Worm (Caenorhabditis elegans) whole organism, early embryonic: Measurements from ENCODE around the gene F11D5.7.

Experiments
- B0310.2 ChIP-seq: sonication (generic microtip); optimal IDR thresholded peaks from 2 replicates; lab custom pipeline; 2016; ENCODE audit warnings: mild to moderate bottlenecking, missing genetic modification characterization, missing compliant biosample characterization
- F13C5.2 ChIP-seq: sonication (generic microtip); optimal IDR thresholded peaks from 2 replicates; lab custom pipeline; 2017; ENCODE audit warnings: mild to moderate bottlenecking, missing genetic modification characterization, inconsistent platforms, missing compliant biosample characterization
- aly-1 ChIP-seq: sonication (generic microtip); optimal IDR thresholded peaks from 2 replicates; lab custom pipeline; 2016; ENCODE audit warnings: missing genetic modification characterization, missing compliant biosample characterization
- ama-1 ChIP-seq: fragments of 150-350 bp; optimal IDR thresholded peaks from 2 replicates; lab custom pipeline; 2014
- ceh-13 ChIP-seq: fragments of 200-800 bp; sonication (Bioruptor generic); optimal IDR thresholded peaks from 2 replicates; lab custom pipeline; 2018; ENCODE audit warnings: mild to moderate bottlenecking, missing genetic modification characterization, missing compliant biosample characterization
- ceh-36 ChIP-seq: sonication (generic microtip); optimal IDR thresholded peaks from 2 replicates; lab custom pipeline; 2016; ENCODE audit warnings: missing genetic modification characterization, inconsistent platforms, missing compliant biosample characterization
- ets-7 ChIP-seq: sonication (generic microtip); optimal IDR thresholded peaks from 2 replicates; lab custom pipeline; 2016; ENCODE audit warnings: missing genotype, missing genetic modification characterization, missing compliant biosample characterization
- flt-1 ChIP-seq: fragments of 200-800 bp; sonication (Bioruptor generic); IDR thresholded peaks from 2 replicates; pipeline ENCODE4 v1.3.6; 2022; ENCODE audit warnings: missing genetic modification characterization, missing compliant biosample characterization
- hmbx-1 ChIP-seq: sonication (generic microtip); optimal IDR thresholded peaks from 2 replicates; lab custom pipeline; 2016; ENCODE audit warnings: mild to moderate bottlenecking, missing genetic modification characterization, missing compliant biosample characterization
- hmg-4 ChIP-seq: fragments of 200-800 bp; sonication (Bioruptor generic); optimal IDR thresholded peaks from 2 replicates; lab custom pipeline; 2018; ENCODE audit warnings: mild to moderate bottlenecking, missing genetic modification characterization, missing compliant biosample characterization
- hnd-1 ChIP-seq: sonication (generic microtip); optimal IDR thresholded peaks from 2 replicates; lab custom pipeline; 2016; ENCODE audit warnings: missing genetic modification characterization, missing compliant biosample characterization
- pes-1 ChIP-seq: fragments of 200-800 bp; sonication (Bioruptor generic); IDR thresholded peaks from 2 replicates; pipeline ENCODE4 v1.3.6; 2022; ENCODE audit warnings: missing genetic modification reagents, missing genetic modification characterization, missing compliant biosample characterization
- scrt-1 ChIP-seq: fragments of 200-800 bp; sonication (Bioruptor generic); IDR thresholded peaks from 2 replicates; pipeline ENCODE4 v1.3.6; 2022; ENCODE audit warnings: missing genetic modification characterization, missing compliant biosample characterization
- sea-1 ChIP-seq: fragments of 200-800 bp; sonication (Bioruptor generic); conservative IDR thresholded peaks from 2 replicates; pipeline ENCODE4 v1.3.6; 2022; ENCODE audit warnings: missing genetic modification characterization, missing compliant biosample characterization
- tbx-11 ChIP-seq: fragments of 200-800 bp; sonication (Bioruptor generic); IDR thresholded peaks from 2 replicates; pipeline ENCODE4 v1.3.6; 2022; ENCODE audit warnings: missing genetic modification characterization, missing compliant biosample characterization
- tbx-37 ChIP-seq: fragments of 200-800 bp; sonication (Bioruptor generic); conservative IDR thresholded peaks from 2 replicates; pipeline ENCODE4 v1.3.6; 2022; ENCODE audit warnings: missing genetic modification reagents, missing genetic modification characterization, missing compliant biosample characterization
- tra-4 ChIP-seq: sonication (generic microtip); optimal IDR thresholded peaks from 2 replicates; lab custom pipeline; 2017; ENCODE audit warnings: missing genetic modification characterization, missing compliant biosample characterization

Gene F11D5.7

ce11 chrX:3313939-3314338 is 9.8 kb downstream of the F11D5.7 start:
- no peak for TF ChIP-seq tbx-37
- TF ChIP-seq F13C5.2: peak; percentile 21

- no peak for TF ChIP-seq sea-1 (GFP tag; lab: Robert Waterston, UW)
- TF ChIP-seq scrt-1 (GFP tag; lab: Robert Waterston, UW): no peak
- no peak for TF ChIP-seq tbx-37
- TF ChIP-seq tbx-11: no peak
- no peak for TF ChIP-seq B0310.2 (tag; lab: Kevin White, UChicago)
- no peak for TF ChIP-seq aly-1 (tag; lab: Kevin White, UChicago)
- TF ChIP-seq pes-1 (GFP tag; lab: Robert Waterston, UW): no peak
- no peak for TF ChIP-seq hmbx-1 (tag; lab: Kevin White, UChicago)
- TF ChIP-seq F13C5.2: no peak
Measured at ce11 chrX:3315014-3315413, 10.8 kb downstream of the F11D5.7 start, which contains the start of gene ddr-2. ddr-2 (plus strand) TSS chrX:3315314.

ce11 chrX:3315891-3316657 is 11.9 kb downstream of the F11D5.7 start:
- TF ChIP-seq ets-7 (no peak), tra-4 (no peak), B0310.2 (tag; lab: Kevin White, UChicago) (no peak), tbx-11 (no peak), tbx-37 (no peak), pes-1 (GFP tag; lab: Robert Waterston, UW) (no peak), hmbx-1 (tag; lab: Kevin White, UChicago) (no peak), ceh-36 (no peak), F13C5.2 (no peak), ama-1 (lab: Kevin White, UChicago) (no peak), sea-1 (GFP tag; lab: Robert Waterston, UW) (no peak), scrt-1 (GFP tag; lab: Robert Waterston, UW) (no peak), aly-1 (tag; lab: Kevin White, UChicago) (no peak), hmg-4 (GFP tag; lab: Kevin White, UChicago) (no peak), ceh-13 (GFP tag; lab: Kevin White, UChicago) (no peak), hnd-1 (tag; lab: Kevin White, UChicago) (no peak)

- TF ChIP-seq flt-1 (GFP tag; lab: Robert Waterston, UW): no peak
- TF ChIP-seq ceh-36: peak; percentile 17
Measured at ce11 chrX:3316830-3317229, 12.7 kb downstream of the F11D5.7 start.

- TF ChIP-seq tbx-11: no peak
- no peak for TF ChIP-seq tbx-37
- no peak for TF ChIP-seq F13C5.2
- no peak for TF ChIP-seq aly-1 (tag; lab: Kevin White, UChicago)
- no peak for TF ChIP-seq ama-1 (lab: Kevin White, UChicago)
- no peak for TF ChIP-seq hmbx-1 (tag; lab: Kevin White, UChicago)
- TF ChIP-seq B0310.2 (tag; lab: Kevin White, UChicago): no peak
- TF ChIP-seq flt-1 (GFP tag; lab: Robert Waterston, UW): no peak
- no peak for TF ChIP-seq tra-4
- TF ChIP-seq ceh-36: no peak
- no peak for TF ChIP-seq ceh-13 (GFP tag; lab: Kevin White, UChicago)
- TF ChIP-seq hnd-1 (tag; lab: Kevin White, UChicago): no peak
- no peak for TF ChIP-seq pes-1 (GFP tag; lab: Robert Waterston, UW)
- no peak for TF ChIP-seq sea-1 (GFP tag; lab: Robert Waterston, UW)
- no peak for TF ChIP-seq scrt-1 (GFP tag; lab: Robert Waterston, UW)
- no peak for TF ChIP-seq hmg-4 (GFP tag; lab: Kevin White, UChicago)
- no peak for TF ChIP-seq ets-7
Measured at ce11 chrX:3326175-3326574, 22.0 kb downstream of the F11D5.7 start, which contains the start of gene F11D5.6. F11D5.6 (minus strand) TSS chrX:3326275.

- TF ChIP-seq ceh-13 (GFP tag; lab: Kevin White, UChicago) (no peak), ama-1 (lab: Kevin White, UChicago) (no peak), pes-1 (GFP tag; lab: Robert Waterston, UW) (no peak), hnd-1 (tag; lab: Kevin White, UChicago) (no peak), flt-1 (GFP tag; lab: Robert Waterston, UW) (no peak), B0310.2 (tag; lab: Kevin White, UChicago) (no peak), hmbx-1 (tag; lab: Kevin White, UChicago) (no peak), scrt-1 (GFP tag; lab: Robert Waterston, UW) (no peak), hmg-4 (GFP tag; lab: Kevin White, UChicago) (no peak), F13C5.2 (no peak), tbx-37 (no peak), tbx-11 (no peak), ceh-36 (no peak), ets-7 (no peak), sea-1 (GFP tag; lab: Robert Waterston, UW) (no peak)
Measured at ce11 chrX:3332824-3333223, 28.7 kb downstream of the F11D5.7 start, which contains the start of gene F11D5.1. F11D5.1 (plus strand) TSS chrX:3333124.

ce11 chrX:3334115-3334514 is 29.9 kb downstream of the F11D5.7 start:
- TF ChIP-seq hnd-1 (tag; lab: Kevin White, UChicago): no peak
- TF ChIP-seq hmg-4 (GFP tag; lab: Kevin White, UChicago): no peak
- no peak for TF ChIP-seq sea-1 (GFP tag; lab: Robert Waterston, UW)
- no peak for TF ChIP-seq F13C5.2
- TF ChIP-seq tbx-37: no peak
- TF ChIP-seq B0310.2 (tag; lab: Kevin White, UChicago): no peak
- no peak for TF ChIP-seq aly-1 (tag; lab: Kevin White, UChicago)
- no peak for TF ChIP-seq ceh-13 (GFP tag; lab: Kevin White, UChicago)
- no peak for TF ChIP-seq pes-1 (GFP tag; lab: Robert Waterston, UW)
- no peak for TF ChIP-seq ets-7
- no peak for TF ChIP-seq ceh-36

- TF ChIP-seq B0310.2 (tag; lab: Kevin White, UChicago) (no peak), sea-1 (GFP tag; lab: Robert Waterston, UW) (no peak), scrt-1 (GFP tag; lab: Robert Waterston, UW) (no peak), ama-1 (lab: Kevin White, UChicago) (no peak), hnd-1 (tag; lab: Kevin White, UChicago) (no peak), tbx-37 (no peak), pes-1 (GFP tag; lab: Robert Waterston, UW) (no peak), tra-4 (no peak)
Measured at ce11 chrX:3339882-3340281, 35.7 kb downstream of the F11D5.7 start.
